Worm (Caenorhabditis elegans) whole organism, mixed stage, embryonic: ENCODE measurements around the gene C07G3.10.

Source experiments
- M03D4.4 ChIP-seq: sonication (generic microtip); optimal IDR thresholded peaks from 2 replicates; lab custom pipeline; 2017; ENCODE audit warnings: mild to moderate bottlenecking, missing genetic modification characterization, missing compliant biosample characterization
- bed-3 ChIP-seq: fragments of 200-800 bp; sonication (Bioruptor generic); optimal IDR thresholded peaks from 3 replicates; lab custom pipeline; 2018; ENCODE audit warnings: mild to moderate bottlenecking, missing genetic modification characterization, moderate library complexity, missing compliant biosample characterization
- blmp-1 ChIP-seq: fragments of 150-350 bp; optimal IDR thresholded peaks from 2 replicates; lab custom pipeline; 2014; ENCODE audit warnings: missing biosample characterization, missing genetic modification characterization
- ceh-39 ChIP-seq: fragments of 150-350 bp; optimal IDR thresholded peaks from 2 replicates; lab custom pipeline; 2014; ENCODE audit warnings: missing biosample characterization, missing genetic modification characterization
- ceh-43 ChIP-seq: fragments of 200-800 bp; sonication (Bioruptor generic); optimal IDR thresholded peaks from 2 replicates; lab custom pipeline; 2018; ENCODE audit warnings: mild to moderate bottlenecking, missing genetic modification characterization, moderate library complexity, missing compliant biosample characterization
- ceh-83 ChIP-seq: fragments of 200-800 bp; sonication (Bioruptor generic); optimal IDR thresholded peaks from 2 replicates; lab custom pipeline; 2018; ENCODE audit warnings: mild to moderate bottlenecking, missing genetic modification characterization, missing compliant biosample characterization
- cnd-1 ChIP-seq: fragments of 200-800 bp; sonication (Bioruptor generic); optimal IDR thresholded peaks from 2 replicates; lab custom pipeline; 2018; ENCODE audit warnings: mild to moderate bottlenecking, missing genetic modification characterization, missing compliant biosample characterization
- drap-1 ChIP-seq: fragments of 200-800 bp; sonication (Bioruptor generic); optimal IDR thresholded peaks from 3 replicates; lab custom pipeline; 2018; ENCODE audit warnings: mild to moderate bottlenecking, missing genetic modification characterization, missing compliant biosample characterization
- elt-1 ChIP-seq: sonication (generic microtip); optimal IDR thresholded peaks from 2 replicates; lab custom pipeline; 2017; ENCODE audit warnings: missing genetic modification characterization, mild to moderate bottlenecking, missing compliant biosample characterization, antibody characterized with exemption, moderate library complexity, borderline replicate concordance; ENCODE audit not compliant: insufficient read depth
- elt-3 ChIP-seq: fragments of 150-350 bp; optimal IDR thresholded peaks from 2 replicates; lab custom pipeline; 2014; ENCODE audit warnings: missing biosample characterization, missing genetic modification characterization
- flh-1 ChIP-seq: fragments of 200-800 bp; sonication (Bioruptor generic); optimal IDR thresholded peaks from 2 replicates; lab custom pipeline; 2018; ENCODE audit warnings: mild to moderate bottlenecking, missing genetic modification characterization, moderate library complexity, missing compliant biosample characterization
- ham-2 ChIP-seq: fragments of 200-800 bp; sonication (Bioruptor generic); optimal IDR thresholded peaks from 2 replicates; lab custom pipeline; 2018; ENCODE audit warnings: mild to moderate bottlenecking, missing genetic modification characterization, missing compliant biosample characterization
- hlh-1 ChIP-seq: fragments of 150-350 bp; optimal IDR thresholded peaks from 2 replicates; lab custom pipeline; 2014; ENCODE audit warnings: missing biosample characterization, missing genetic modification reagents, missing genetic modification characterization
- lin-32 ChIP-seq: fragments of 200-800 bp; sonication (Bioruptor generic); optimal IDR thresholded peaks from 2 replicates; lab custom pipeline; 2018; ENCODE audit warnings: mild to moderate bottlenecking, missing genetic modification characterization, missing compliant biosample characterization
- mab-5 ChIP-seq: fragments of 150-350 bp; optimal IDR thresholded peaks from 2 replicates; lab custom pipeline; 2014; ENCODE audit warnings: missing biosample characterization, missing genetic modification characterization
- mep-1 ChIP-seq: fragments of 150-350 bp; optimal IDR thresholded peaks from 2 replicates; lab custom pipeline; 2017; ENCODE audit warnings: missing biosample characterization, missing genetic modification reagents, missing genetic modification characterization, inconsistent platforms
- mls-2 ChIP-seq: sonication (generic microtip); optimal IDR thresholded peaks from 2 replicates; lab custom pipeline; 2016; ENCODE audit warnings: mild to moderate bottlenecking, missing genetic modification characterization, moderate library complexity, missing compliant biosample characterization
- nhr-2 ChIP-seq: fragments of 150-350 bp; optimal IDR thresholded peaks from 2 replicates; lab custom pipeline; 2014; ENCODE audit warnings: missing biosample characterization, missing genetic modification characterization
- nhr-237 ChIP-seq: fragments of 150-350 bp; optimal IDR thresholded peaks from 2 replicates; lab custom pipeline; 2014; ENCODE audit warnings: missing biosample characterization, missing genetic modification characterization
- nhr-28 ChIP-seq: fragments of 150-350 bp; optimal IDR thresholded peaks from 2 replicates; lab custom pipeline; 2014; ENCODE audit warnings: missing biosample characterization, missing genetic modification characterization
- nhr-76 ChIP-seq: sonication (generic microtip); optimal IDR thresholded peaks from 2 replicates; lab custom pipeline; 2017; ENCODE audit warnings: missing biosample characterization, missing genetic modification characterization
- pha-4 ChIP-seq: fragments of 150-350 bp; optimal IDR thresholded peaks from 2 replicates; lab custom pipeline; 2018; ENCODE audit warnings: missing biosample characterization, missing genetic modification reagents, missing genetic modification characterization
- sem-2 ChIP-seq: fragments of 200-800 bp; sonication (Bioruptor generic); optimal IDR thresholded peaks from 2 replicates; lab custom pipeline; 2018; ENCODE audit warnings: mild to moderate bottlenecking, missing genetic modification characterization, missing compliant biosample characterization
- snpc-4 ChIP-seq: fragments of 150-350 bp; optimal IDR thresholded peaks from 2 replicates; lab custom pipeline; 2014; ENCODE audit warnings: missing biosample characterization, missing genetic modification characterization
- sptf-1 ChIP-seq: sonication (generic microtip); optimal IDR thresholded peaks from 2 replicates; lab custom pipeline; 2017; ENCODE audit warnings: mild to moderate bottlenecking, missing genetic modification characterization, moderate library complexity, missing compliant biosample characterization
- tbx-8 ChIP-seq: fragments of 200-800 bp; sonication (Bioruptor generic); optimal IDR thresholded peaks from 2 replicates; lab custom pipeline; 2018; ENCODE audit warnings: mild to moderate bottlenecking, missing genetic modification characterization, moderate library complexity, missing compliant biosample characterization
- unc-120 ChIP-seq: sonication (generic microtip); optimal IDR thresholded peaks from 2 replicates; lab custom pipeline; 2017; ENCODE audit warnings: missing genetic modification characterization, missing compliant biosample characterization; ENCODE audit not compliant: poor library complexity, severe bottlenecking
- unc-39 ChIP-seq: fragments of 150-350 bp; optimal IDR thresholded peaks from 2 replicates; lab custom pipeline; 2014; ENCODE audit warnings: missing biosample characterization, missing genetic modification characterization
- unc-62 ChIP-seq: fragments of 150-350 bp; optimal IDR thresholded peaks from 2 replicates; lab custom pipeline; 2014; ENCODE audit warnings: missing biosample characterization, missing genetic modification reagents, missing genetic modification characterization
- zip-8 ChIP-seq: fragments of 150-350 bp; optimal IDR thresholded peaks from 2 replicates; lab custom pipeline; 2014; ENCODE audit warnings: missing biosample characterization, missing genetic modification characterization
- ztf-11 ChIP-seq: fragments of 150-350 bp; optimal IDR thresholded peaks from 2 replicates; lab custom pipeline; 2014; ENCODE audit warnings: missing biosample characterization, missing genetic modification characterization

Gene C07G3.10

ce11 chrV:3480346-3480745 is 21.8 kb upstream of the C07G3.10 start, which contains the start of gene srbc-30:
srbc-30 (minus strand) TSS chrV:3480446.
- TF ChIP-seq tbx-8 (GFP tag; lab: Kevin White, UChicago) = no peak
- no peak for TF ChIP-seq sem-2
- TF ChIP-seq ceh-43 = no peak
- TF ChIP-seq unc-39 (tag; lab: Kevin White, UChicago) = no peak
- TF ChIP-seq mls-2 (tag; lab: Kevin White, UChicago) = no peak
- TF ChIP-seq ceh-39 (tag; lab: Kevin White, UChicago) = no peak
- no peak for TF ChIP-seq pha-4
- no peak for TF ChIP-seq nhr-76
- no peak for TF ChIP-seq M03D4.4
- no peak for TF ChIP-seq ham-2 (GFP tag; lab: Kevin White, UChicago)

DNA sequence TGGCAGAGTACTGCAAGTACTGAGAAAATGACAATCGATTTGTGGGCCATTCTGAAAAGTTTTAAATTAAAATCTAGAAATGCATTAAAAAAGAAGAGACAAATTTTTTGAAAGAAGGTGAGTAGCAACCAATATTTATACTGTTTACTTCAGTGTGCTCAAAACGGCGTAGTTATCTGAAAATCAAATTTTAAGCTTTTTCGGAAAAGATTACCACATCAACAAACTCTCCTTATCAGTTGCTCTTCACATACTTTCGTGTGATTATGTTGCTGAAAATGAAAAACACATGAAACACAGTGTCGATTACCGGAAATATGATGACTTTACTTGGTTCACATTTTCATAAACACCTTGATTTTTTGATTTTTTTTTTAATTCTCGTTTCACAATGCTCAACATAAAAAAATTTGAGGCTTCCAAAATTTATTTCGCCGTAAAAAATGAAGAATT is 19.5 kb upstream of the C07G3.10 start, which contains the start of gene lys-7:
Gene lys-7, minus strand, starts transcription at position 51 of the 453 bp plus-strand sequence.
- TF ChIP-seq flh-1 = no peak
- TF ChIP-seq hlh-1 = no peak
- no peak for TF ChIP-seq unc-39 (tag; lab: Kevin White, UChicago)
- no peak for TF ChIP-seq elt-3 (tag; lab: Kevin White, UChicago)
- no peak for TF ChIP-seq cnd-1 (tag; lab: Kevin White, UChicago)
- no peak for TF ChIP-seq M03D4.4
- TF ChIP-seq ceh-43 = no peak
- no peak for TF ChIP-seq lin-32 (GFP tag; lab: Kevin White, UChicago)
- TF ChIP-seq sptf-1 (tag; lab: Kevin White, UChicago) = no peak
- no peak for TF ChIP-seq ceh-83
- no peak for TF ChIP-seq zip-8 (tag; lab: Kevin White, UChicago)
- TF ChIP-seq pha-4 = no peak

DNA sequence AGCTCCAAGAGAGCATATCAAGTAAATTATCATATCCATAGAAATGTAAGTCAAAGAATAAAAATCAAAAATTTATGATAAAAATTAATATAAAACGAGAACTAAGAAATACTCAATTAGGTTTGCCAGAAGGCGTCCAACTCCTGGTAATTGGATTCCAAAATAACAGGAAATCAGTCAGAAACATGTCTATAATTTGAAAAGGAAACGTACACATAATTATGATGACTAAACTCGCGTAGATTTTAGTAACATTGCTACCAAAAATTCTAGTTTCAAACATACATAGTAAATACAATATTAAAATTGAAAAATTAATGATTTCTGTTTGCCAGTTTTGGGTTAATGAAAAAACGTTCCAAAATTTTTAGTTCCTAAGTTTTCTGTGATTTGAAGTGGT is 17.4 kb upstream of the C07G3.10 start, which contains the start of gene srbc-33:
Gene srbc-33, minus strand, starts transcription at position 101 of the 400 bp plus-strand sequence.
- no peak for TF ChIP-seq unc-62 (GFP tag; lab: Kevin White, UChicago)
- no peak for TF ChIP-seq mab-5 (tag; lab: Kevin White, UChicago)
- no peak for TF ChIP-seq tbx-8 (GFP tag; lab: Kevin White, UChicago)
- no peak for TF ChIP-seq cnd-1 (tag; lab: Kevin White, UChicago)
- no peak for TF ChIP-seq ceh-83
- TF ChIP-seq unc-120 (tag; lab: Kevin White, UChicago) = no peak
- no peak for TF ChIP-seq nhr-28 (tag; lab: Kevin White, UChicago)
- no peak for TF ChIP-seq mls-2 (tag; lab: Kevin White, UChicago)
- TF ChIP-seq sptf-1 (tag; lab: Kevin White, UChicago) = no peak
- TF ChIP-seq mep-1 = no peak
- TF ChIP-seq ztf-11 (tag; lab: Kevin White, UChicago) = no peak
- TF ChIP-seq unc-39 (tag; lab: Kevin White, UChicago) = no peak
- no peak for TF ChIP-seq M03D4.4
- TF ChIP-seq nhr-237 (tag; lab: Kevin White, UChicago) = no peak

DNA sequence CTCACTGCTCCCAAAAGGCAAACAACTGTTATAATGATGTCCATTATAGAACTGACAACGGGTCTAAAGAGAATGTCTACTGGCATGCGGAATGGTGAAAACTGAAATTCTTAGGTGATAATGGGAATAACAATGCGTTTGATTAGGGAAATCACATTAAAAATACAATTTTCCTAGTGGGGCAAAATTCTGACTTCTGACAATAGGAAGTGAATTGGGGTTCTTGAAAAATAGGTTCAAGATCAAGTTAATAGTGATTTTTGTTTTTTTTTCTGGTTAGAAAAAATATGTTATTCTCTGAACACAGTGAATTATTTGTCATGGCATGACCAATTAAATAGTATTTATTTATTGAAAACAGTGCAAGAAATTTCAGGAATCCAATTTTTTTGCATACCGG is 15.2 kb upstream of the C07G3.10 start, which contains the start of gene srbc-32:
Gene srbc-32, minus strand, starts transcription at position 101 of the 400 bp plus-strand sequence.
- TF ChIP-seq flh-1 = no peak
- no peak for TF ChIP-seq elt-3 (tag; lab: Kevin White, UChicago)
- TF ChIP-seq ham-2 (GFP tag; lab: Kevin White, UChicago) = no peak
- no peak for TF ChIP-seq unc-39 (tag; lab: Kevin White, UChicago)
- TF ChIP-seq cnd-1 (tag; lab: Kevin White, UChicago) = no peak
- no peak for TF ChIP-seq zip-8 (tag; lab: Kevin White, UChicago)
- TF ChIP-seq nhr-2 (tag; lab: Kevin White, UChicago) = no peak
- no peak for TF ChIP-seq mls-2 (tag; lab: Kevin White, UChicago)
- TF ChIP-seq nhr-237 (tag; lab: Kevin White, UChicago) = no peak
- TF ChIP-seq blmp-1 (tag; lab: Kevin White, UChicago) = no peak
- no peak for TF ChIP-seq drap-1 (GFP tag; lab: Kevin White, UChicago)
- no peak for TF ChIP-seq snpc-4 (tag; lab: Kevin White, UChicago)
- TF ChIP-seq tbx-8 (GFP tag; lab: Kevin White, UChicago) = no peak
- no peak for TF ChIP-seq nhr-76
- TF ChIP-seq unc-62 (GFP tag; lab: Kevin White, UChicago) = no peak
- TF ChIP-seq unc-120 (tag; lab: Kevin White, UChicago) = no peak

- no peak for TF ChIP-seq elt-1 (tag; lab: Kevin White, UChicago)
- no peak for TF ChIP-seq mep-1
- no peak for TF ChIP-seq lin-32 (GFP tag; lab: Kevin White, UChicago)
- TF ChIP-seq ceh-43 = no peak
- TF ChIP-seq bed-3 = no peak
Observed at ce11 chrV:3490435-3490834, 11.7 kb upstream of the C07G3.10 start, which contains the start of gene srbc-36. srbc-36 (minus strand) TSS chrV:3490535.
